Worm (Caenorhabditis elegans): ENCODE results near the gene F35C8.5.
A peak's percentile ranks its signal among the peaks of the same experiment; 100 is the strongest.

- TF ChIP-seq ama-1 (optimal IDR thresholded peaks at IDR 0.05): no peak
- TF ChIP-seq ama-1 (GFP tag; optimal IDR thresholded peaks at IDR 0.05): no peak
- no peak for TF ChIP-seq ztf-22 (GFP tag; optimal IDR thresholded peaks at IDR 0.05)
- TF ChIP-seq unc-130 (GFP tag; optimal IDR thresholded peaks at IDR 0.05): no peak
- TF ChIP-seq sptf-2 (GFP tag; optimal IDR thresholded peaks at IDR 0.05): no peak
- no peak for TF ChIP-seq F57C9.4 (tag; optimal IDR thresholded peaks at IDR 0.05)
- no peak for TF ChIP-seq mel-28 (tag; optimal IDR thresholded peaks at IDR 0.05; ENCODE audit: borderline replicate concordance)
- TF ChIP-seq ztf-6 (GFP tag; IDR thresholded peaks at IDR 0.05): no peak
- no peak for TF ChIP-seq F55B11.4 (tag; optimal IDR thresholded peaks at IDR 0.05; ENCODE audit: borderline replicate concordance, insufficient read depth)
- TF ChIP-seq F23B12.7 (tag; optimal IDR thresholded peaks at IDR 0.05; ENCODE audit: insufficient read depth): peak; percentile 7
- no peak for TF ChIP-seq Y56A3A.18 (GFP tag; IDR thresholded peaks at IDR 0.05)
- no peak for TF ChIP-seq attf-3 (GFP tag; conservative IDR thresholded peaks at IDR 0.05)
- no peak for TF ChIP-seq athp-1 (tag; optimal IDR thresholded peaks at IDR 0.05)
- TF ChIP-seq nhr-90 (tag; optimal IDR thresholded peaks at IDR 0.05): no peak
Measured at ce11 chrX:5400524-5400923, 34.9 kb downstream of the F35C8.5 start, which contains the start of gene scav-1.

All from whole organism, young adult.